Worm (Caenorhabditis elegans): ENCODE data around the gene M110.9.

- TF ChIP-seq ama-1 (optimal IDR thresholded peaks at IDR 0.05): no peak
- TF ChIP-seq unc-3 (GFP tag; conservative IDR thresholded peaks at IDR 0.05): no peak
- no peak for TF ChIP-seq unc-3 (tag; optimal IDR thresholded peaks at IDR 0.05)
- no peak for TF ChIP-seq pqm-1 (tag; optimal IDR thresholded peaks at IDR 0.05)
- TF ChIP-seq ceh-24 (tag; optimal IDR thresholded peaks at IDR 0.05): no peak
- TF ChIP-seq odd-2 (tag; optimal IDR thresholded peaks at IDR 0.05): no peak
Observed at ce11 chrII:8249710-8250109, 18.6 kb downstream of the M110.9 start.

All from whole organism, late embryonic.